Fruit fly (Drosophila melanogaster) whole organism, embryonic: ENCODE data around the gene CG12020.

Source experiments
- CG10267 ChIP-seq: fragments of 200-800 bp; sonication (Bioruptor generic); optimal IDR thresholded peaks from 2 replicates; lab custom pipeline; 2018; ENCODE audit warnings: missing biosample characterization, mild to moderate bottlenecking, missing genetic modification characterization, moderate library complexity
- CG10565 ChIP-seq: fragments of 200-800 bp; sonication (Bioruptor generic); optimal IDR thresholded peaks from 3 replicates; lab custom pipeline; 2016; ENCODE audit warnings: missing biosample characterization, mild to moderate bottlenecking, missing genetic modification characterization
- CG11504 ChIP-seq: fragments of 200-800 bp; sonication (Bioruptor generic); optimal IDR thresholded peaks from 3 replicates; lab custom pipeline; 2019; ENCODE audit warnings: missing biosample characterization, mild to moderate bottlenecking, missing genetic modification characterization, moderate library complexity
- CG12942 ChIP-seq: fragments of 200-800 bp; sonication (Bioruptor generic); optimal IDR thresholded peaks from 3 replicates; lab custom pipeline; 2016; ENCODE audit warnings: missing biosample characterization, missing genetic modification characterization
- CG14441 ChIP-seq: fragments of 200-800 bp; sonication (Bioruptor generic); IDR thresholded peaks from 2 replicates; pipeline ENCODE4 v1.3.6; 2022; ENCODE audit warnings: missing biosample characterization, missing genetic modification characterization
- CG1529 ChIP-seq: fragments of 200-800 bp; sonication (Bioruptor generic); optimal IDR thresholded peaks from 3 replicates; lab custom pipeline; 2018; ENCODE audit warnings: missing biosample characterization, missing genetic modification characterization
- CG17359 ChIP-seq: fragments of 200-800 bp; sonication (Bioruptor generic); optimal IDR thresholded peaks from 3 replicates; lab custom pipeline; 2018; ENCODE audit warnings: missing biosample characterization, mild to moderate bottlenecking, missing genetic modification characterization, moderate library complexity
- CG18476 ChIP-seq: fragments of 200-800 bp; sonication (Bioruptor generic); optimal IDR thresholded peaks from 2 replicates; lab custom pipeline; 2016; ENCODE audit warnings: missing biosample characterization, mild to moderate bottlenecking, missing genetic modification characterization
- CG18764 ChIP-seq: fragments of 200-800 bp; sonication (Bioruptor generic); optimal IDR thresholded peaks from 3 replicates; lab custom pipeline; 2016; ENCODE audit warnings: missing biosample characterization, missing genetic modification characterization
- CG2875 ChIP-seq: fragments of 200-800 bp; sonication (Bioruptor generic); optimal IDR thresholded peaks from 2 replicates; lab custom pipeline; 2017; ENCODE audit warnings: missing biosample characterization, mild to moderate bottlenecking, missing genetic modification characterization, missing genetic modification reagents
- CG31388 ChIP-seq: fragments of 200-800 bp; sonication (Bioruptor generic); optimal IDR thresholded peaks from 2 replicates; lab custom pipeline; 2016; ENCODE audit warnings: missing biosample characterization, missing genetic modification characterization
- CG3281 ChIP-seq: fragments of 200-800 bp; sonication (Bioruptor generic); optimal IDR thresholded peaks from 3 replicates; lab custom pipeline; 2017; ENCODE audit warnings: missing biosample characterization, mild to moderate bottlenecking, missing genetic modification characterization
- CG3726 ChIP-seq: fragments of 200-800 bp; sonication (Bioruptor generic); IDR thresholded peaks from 3 replicates; pipeline ENCODE4, ENCODE4 v1.3.6; 2022; ENCODE audit warnings: missing biosample characterization, missing genetic modification characterization
- CG3847 ChIP-seq: fragments of 200-800 bp; sonication (Bioruptor generic); IDR thresholded peaks from 2 replicates; pipeline ENCODE4 v1.3.6; 2022; ENCODE audit warnings: missing biosample characterization, missing genetic modification characterization
- CG7372 ChIP-seq: fragments of 200-800 bp; sonication (Bioruptor generic); IDR thresholded peaks from 2 replicates; pipeline ENCODE4 v1.3.6; 2022; ENCODE audit warnings: missing biosample characterization, missing genetic modification characterization
- CG7786 ChIP-seq: fragments of 200-800 bp; sonication (Bioruptor generic); optimal IDR thresholded peaks from 2 replicates; lab custom pipeline; 2016; ENCODE audit warnings: missing biosample characterization, missing genetic modification characterization
- CG7987 ChIP-seq: fragments of 200-800 bp; sonication (Bioruptor generic); optimal IDR thresholded peaks from 2 replicates; lab custom pipeline; 2018; ENCODE audit warnings: missing biosample characterization, mild to moderate bottlenecking, missing genetic modification characterization, moderate library complexity
- CG8944 ChIP-seq: fragments of 200-800 bp; sonication (Bioruptor generic); optimal IDR thresholded peaks from 3 replicates; lab custom pipeline; 2016; ENCODE audit warnings: missing biosample characterization, missing genetic modification characterization
- D19A ChIP-seq: fragments of 200-800 bp; optimal IDR thresholded peaks from 3 replicates; lab custom pipeline; 2019; ENCODE audit warnings: missing biosample characterization, mild to moderate bottlenecking, missing genetic modification characterization, moderate library complexity
- Dip3 ChIP-seq: fragments of 200-800 bp; sonication (Bioruptor generic); optimal IDR thresholded peaks from 3 replicates; lab custom pipeline; 2016; ENCODE audit warnings: missing biosample characterization, missing genetic modification characterization
- Dp ChIP-seq: fragments of 200-800 bp; sonication (Bioruptor generic); optimal IDR thresholded peaks from 2 replicates; lab custom pipeline; 2018; ENCODE audit warnings: missing biosample characterization, mild to moderate bottlenecking, missing genetic modification characterization, moderate library complexity
- GATAe ChIP-seq: fragments of 200-800 bp; sonication (Bioruptor generic); conservative IDR thresholded peaks from 2 replicates; pipeline ENCODE4 v1.3.6; 2022; ENCODE audit warnings: missing biosample characterization, missing genetic modification characterization
- Max ChIP-seq: fragments of 200-800 bp; sonication (Bioruptor generic); optimal IDR thresholded peaks from 2 replicates; lab custom pipeline; 2016; ENCODE audit warnings: missing biosample characterization, mild to moderate bottlenecking, missing genetic modification characterization
- Meics ChIP-seq: fragments of 200-800 bp; sonication (Bioruptor generic); optimal IDR thresholded peaks from 2 replicates; lab custom pipeline; 2017; ENCODE audit warnings: missing biosample characterization, mild to moderate bottlenecking, missing genetic modification characterization
- Nf-YA ChIP-seq: fragments of 200-800 bp; sonication (Bioruptor generic); IDR thresholded peaks from 2 replicates; pipeline ENCODE4 v1.3.6; 2022; ENCODE audit warnings: missing biosample characterization, missing genetic modification characterization
- Nf-YC ChIP-seq: fragments of 200-800 bp; optimal IDR thresholded peaks from 3 replicates; lab custom pipeline; 2019; ENCODE audit warnings: missing biosample characterization, mild to moderate bottlenecking, missing genetic modification characterization, moderate library complexity
- Optix ChIP-seq: fragments of 200-800 bp; sonication (Bioruptor generic); IDR thresholded peaks from 3 replicates; pipeline ENCODE4 v1.3.6; 2022; ENCODE audit warnings: missing biosample characterization, missing genetic modification characterization
- Ravus ChIP-seq: fragments of 200-800 bp; sonication (Bioruptor generic); IDR thresholded peaks from 2 replicates; pipeline ENCODE4 v1.3.6; 2022; ENCODE audit warnings: missing biosample characterization, missing genetic modification characterization
- ash1 ChIP-seq: fragments of 200-800 bp; sonication (Bioruptor generic); optimal IDR thresholded peaks from 2 replicates; lab custom pipeline; 2018; ENCODE audit warnings: missing biosample characterization, mild to moderate bottlenecking, missing genetic modification characterization
- bab2 ChIP-seq: fragments of 200-800 bp; sonication (Bioruptor generic); optimal IDR thresholded peaks from 2 replicates; lab custom pipeline; 2016; ENCODE audit warnings: missing biosample characterization, missing genetic modification characterization
- cas ChIP-seq: fragments of 200-800 bp; sonication (Bioruptor generic); IDR thresholded peaks from 2 replicates; pipeline ENCODE4 v1.3.6; 2022; ENCODE audit warnings: missing biosample characterization, missing genetic modification characterization
- chif ChIP-seq, 2 experiments: fragments of 200-800 bp; sonication (Bioruptor generic); optimal IDR thresholded peaks; 3 replicates each; lab custom pipeline; 2016; ENCODE audit warnings: missing biosample characterization in 2 of 2, missing genetic modification characterization in 2 of 2
- chn ChIP-seq: fragments of 200-800 bp; sonication (Bioruptor generic); optimal IDR thresholded peaks from 2 replicates; lab custom pipeline; 2016; ENCODE audit warnings: missing biosample characterization, missing genetic modification characterization
- da ChIP-seq: fragments of 200-800 bp; sonication (Bioruptor generic); optimal IDR thresholded peaks from 2 replicates; lab custom pipeline; 2016; ENCODE audit warnings: missing biosample characterization, missing genetic modification characterization
- exex ChIP-seq: fragments of 200-800 bp; sonication (Bioruptor generic); optimal IDR thresholded peaks from 4 replicates; lab custom pipeline; 2018; ENCODE audit warnings: missing biosample characterization, mild to moderate bottlenecking, missing genetic modification characterization, moderate library complexity
- gt ChIP-seq: fragments of 200-800 bp; sonication (Bioruptor generic); IDR thresholded peaks from 2 replicates; pipeline ENCODE4 v1.3.6; 2022; ENCODE audit warnings: missing biosample characterization, missing genetic modification characterization
- hbn ChIP-seq: fragments of 200-800 bp; sonication (Bioruptor generic); IDR thresholded peaks from 2 replicates; pipeline ENCODE4 v1.3.6; 2022; ENCODE audit warnings: missing biosample characterization, missing genetic modification characterization; ENCODE audit not compliant: partially characterized antibody
- hth ChIP-seq: fragments of >200 bp; optimal IDR thresholded peaks from 2 replicates; lab custom pipeline; 2017; ENCODE audit warnings: inconsistent platforms
- kay ChIP-seq: fragments of 200-800 bp; sonication (Bioruptor generic); optimal IDR thresholded peaks from 2 replicates; lab custom pipeline; 2016; ENCODE audit warnings: missing biosample characterization, missing genetic modification characterization
- mam ChIP-seq: fragments of 200-800 bp; sonication (Bioruptor generic); optimal IDR thresholded peaks from 3 replicates; lab custom pipeline; 2016; ENCODE audit warnings: missing biosample characterization, missing genetic modification characterization
- nmo ChIP-seq: fragments of 200-800 bp; sonication (Bioruptor generic); optimal IDR thresholded peaks from 2 replicates; lab custom pipeline; 2018; ENCODE audit warnings: missing biosample characterization, mild to moderate bottlenecking, missing genetic modification characterization, moderate library complexity
- org-1 ChIP-seq: fragments of 200-800 bp; sonication (Bioruptor generic); optimal IDR thresholded peaks from 2 replicates; lab custom pipeline; 2017; ENCODE audit warnings: missing biosample characterization, missing genetic modification characterization
- pita ChIP-seq: fragments of 200-800 bp; sonication (Bioruptor generic); optimal IDR thresholded peaks from 2 replicates; lab custom pipeline; 2017; ENCODE audit warnings: missing biosample characterization, mild to moderate bottlenecking, missing genetic modification characterization
- run ChIP-seq: fragments of 200-800 bp; sonication (Bioruptor generic); optimal IDR thresholded peaks from 3 replicates; lab custom pipeline; 2018; ENCODE audit warnings: missing biosample characterization, mild to moderate bottlenecking, missing genetic modification characterization
- sd ChIP-seq: fragments of 200-800 bp; sonication (Bioruptor generic); optimal IDR thresholded peaks from 3 replicates; lab custom pipeline; 2018; ENCODE audit warnings: missing biosample characterization, mild to moderate bottlenecking, missing genetic modification characterization, moderate library complexity
- ssp ChIP-seq: fragments of 200-800 bp; sonication (Bioruptor generic); IDR thresholded peaks from 2 replicates; pipeline ENCODE4 v1.3.6; 2022; ENCODE audit warnings: missing biosample characterization, missing genetic modification characterization
- tap ChIP-seq: fragments of 200-800 bp; optimal IDR thresholded peaks from 3 replicates; lab custom pipeline; 2019; ENCODE audit warnings: missing biosample characterization, mild to moderate bottlenecking, missing genetic modification characterization, moderate library complexity
- trh ChIP-seq: fragments of 200-800 bp; sonication (Bioruptor generic); optimal IDR thresholded peaks from 2 replicates; lab custom pipeline; 2016; ENCODE audit warnings: missing biosample characterization, missing genetic modification characterization
- vnd ChIP-seq: fragments of 200-800 bp; sonication (Bioruptor generic); IDR thresholded peaks from 3 replicates; pipeline ENCODE4 v1.3.6; 2022; ENCODE audit warnings: missing biosample characterization, missing genetic modification characterization; ENCODE audit not compliant: partially characterized antibody
- vvl ChIP-seq: fragments of 200-800 bp; sonication (Bioruptor generic); IDR thresholded peaks from 2 replicates; pipeline ENCODE4 v1.3.6; 2022; ENCODE audit warnings: missing biosample characterization, missing genetic modification characterization

The CG12020 gene

dm6 chr3L:1794164-1794942 lies 2.8 kb upstream of the CG12020 start (continued):
- TF ChIP-seq vnd (GFP tag; lab: Robert Waterston, UW): 0 out of 3 replicates have a peak, but pooled peaks have one; percentile 14
- no peak for TF ChIP-seq Max (GFP tag; lab: Kevin White, UChicago)
- TF ChIP-seq vvl (GFP tag; lab: Robert Waterston, UW): peak; percentile 70
- TF ChIP-seq da (GFP tag; lab: Kevin White, UChicago): no peak
- TF ChIP-seq tap (tag; lab: Kevin White, UChicago): no peak
- TF ChIP-seq nmo (GFP tag; lab: Kevin White, UChicago): peak; percentile 17
- TF ChIP-seq CG10565 (GFP tag; lab: Kevin White, UChicago): no peak
- TF ChIP-seq CG17359 (tag; lab: Kevin White, UChicago): peak; percentile 37
- no peak for TF ChIP-seq CG12942 (GFP tag; lab: Kevin White, UChicago)
- no peak for TF ChIP-seq CG3726 (GFP tag; lab: Robert Waterston, UW)
- TF ChIP-seq run: no peak
- no peak for TF ChIP-seq hbn (GFP tag; lab: Robert Waterston, UW)
- TF ChIP-seq CG1529 (GFP tag; lab: Kevin White, UChicago): no peak
- peak; percentile 91 for TF ChIP-seq sd (tag; lab: Kevin White, UChicago)
- TF ChIP-seq Ravus (GFP tag; lab: Robert Waterston, UW): no peak
- TF ChIP-seq CG18476: peak; percentile 52
- no peak for TF ChIP-seq mam (GFP tag; lab: Kevin White, UChicago)
- no peak for TF ChIP-seq CG3847 (GFP tag; lab: Robert Waterston, UW)
- TF ChIP-seq chn (GFP tag; lab: Kevin White, UChicago): no peak
- TF ChIP-seq bab2 (GFP tag; lab: Kevin White, UChicago): no peak
- no peak for TF ChIP-seq Nf-YC (tag; lab: Kevin White, UChicago)
- no peak for TF ChIP-seq CG11504
- no peak for TF ChIP-seq CG31388 (GFP tag; lab: Kevin White, UChicago)
- TF ChIP-seq Dip3: no peak
- no peak for TF ChIP-seq pita (GFP tag; lab: Kevin White, UChicago)
- TF ChIP-seq Nf-YA (GFP tag; lab: Robert Waterston, UW): no peak
- no peak for TF ChIP-seq hth (lab: Kevin White, UChicago)
- TF ChIP-seq CG10267 (tag; lab: Kevin White, UChicago): no peak
- TF ChIP-seq kay (GFP tag; lab: Kevin White, UChicago): no peak
- TF ChIP-seq cas (GFP tag; lab: Robert Waterston, UW): no peak
- TF ChIP-seq CG8944 (GFP tag; lab: Kevin White, UChicago): no peak
- TF ChIP-seq ssp (GFP tag; lab: Robert Waterston, UW): no peak
- TF ChIP-seq CG14441: peak; percentile 44; the same call in 1 of the 2 replicates
- TF ChIP-seq CG7372 (GFP tag; lab: Robert Waterston, UW): 0 out of 2 replicates have a peak, but pooled peaks have one; percentile 13
- TF ChIP-seq org-1 (GFP tag; lab: Kevin White, UChicago): no peak
- no peak for TF ChIP-seq Dp (GFP tag; lab: Kevin White, UChicago)
- TF ChIP-seq gt (GFP tag; lab: Robert Waterston, UW): no peak
- no peak for TF ChIP-seq CG2875 (GFP tag; lab: Kevin White, UChicago)
- TF ChIP-seq GATAe (GFP tag; lab: Robert Waterston, UW): peak; percentile 53; the same call in 1 of the 2 replicates
- TF ChIP-seq D19A (tag; lab: Kevin White, UChicago): no peak
- TF ChIP-seq CG7786 (GFP tag; lab: Kevin White, UChicago): no peak
- peak; percentile 92 for TF ChIP-seq exex
- no peak for TF ChIP-seq CG18764
- TF ChIP-seq CG7987 (GFP tag; lab: Kevin White, UChicago): peak; percentile 55
- TF ChIP-seq trh (GFP tag; lab: Kevin White, UChicago): no peak
- 0 out of 3 replicates have a peak, but pooled peaks have one; percentile 27 for TF ChIP-seq Optix (GFP tag; lab: Robert Waterston, UW)
- peak; percentile 45 for TF ChIP-seq Meics (GFP tag; lab: Kevin White, UChicago)
- TF ChIP-seq ash1: peak; percentile 73
- no peak for TF ChIP-seq chif (GFP tag; optimal IDR thresholded peaks at IDR 0.05; lab: Kevin White, UChicago)
- peak; percentile 57 for TF ChIP-seq CG3281 (GFP tag; lab: Kevin White, UChicago)
